Fruit fly (Drosophila melanogaster): Measurements from ENCODE around the gene jigr1.

- TF ChIP-seq GATAd (GFP tag; optimal IDR thresholded peaks at IDR 0.05) (no peak), ey (GFP tag; optimal IDR thresholded peaks at IDR 0.05) (no peak), psq (GFP tag; optimal IDR thresholded peaks at IDR 0.05) (peak; percentile 23), Dfd (GFP tag; optimal IDR thresholded peaks at IDR 0.05) (no peak), usp (GFP tag; optimal IDR thresholded peaks at IDR 0.05) (no peak), h (GFP tag; optimal IDR thresholded peaks at IDR 0.05) (no peak), Jra (GFP tag; optimal IDR thresholded peaks at IDR 0.05) (no peak), Myc (optimal IDR thresholded peaks at IDR 0.05) (no peak), Rel (GFP tag; optimal IDR thresholded peaks at IDR 0.05) (no peak), Rel (tag; optimal IDR thresholded peaks at IDR 0.05) (no peak), br (GFP tag; optimal IDR thresholded peaks at IDR 0.05) (no peak), pan (optimal IDR thresholded peaks at IDR 0.05) (no peak), Sp1 (GFP tag; optimal IDR thresholded peaks at IDR 0.05) (no peak), HLH106 (tag; optimal IDR thresholded peaks at IDR 0.05) (peak; percentile 32)
Measured at dm6 chr3R:25648258-25648606, 10.6 kb downstream of the jigr1 start.
